Fruit fly (Drosophila melanogaster) whole organism, embryonic: Measurements from ENCODE around the gene Polr3G.
A peak's percentile ranks its signal among the peaks of the same experiment; 100 is the strongest.

Source experiments
- B-H2 ChIP-seq: fragments of 200-800 bp; sonication (Bioruptor generic); optimal IDR thresholded peaks from 2 replicates; lab custom pipeline; 2018; ENCODE audit warnings: missing biosample characterization, mild to moderate bottlenecking, missing genetic modification characterization
- BtbVII ChIP-seq: fragments of 200-800 bp; sonication (Bioruptor generic); optimal IDR thresholded peaks from 3 replicates; lab custom pipeline; 2017; ENCODE audit warnings: missing biosample characterization, mild to moderate bottlenecking, missing genetic modification characterization
- C15 ChIP-seq: fragments of 200-800 bp; sonication (Bioruptor generic); IDR thresholded peaks from 3 replicates; pipeline ENCODE4 v1.3.6; 2022; ENCODE audit warnings: missing biosample characterization, missing genetic modification characterization
- CG10209 ChIP-seq: fragments of 200-800 bp; sonication (Bioruptor generic); optimal IDR thresholded peaks from 3 replicates; lab custom pipeline; 2017; ENCODE audit warnings: missing biosample characterization, mild to moderate bottlenecking, missing genetic modification characterization, missing genetic modification reagents
- CG11456 ChIP-seq: fragments of 200-800 bp; sonication (Bioruptor generic); IDR thresholded peaks from 3 replicates; pipeline ENCODE4 v1.3.6; 2022; ENCODE audit warnings: missing biosample characterization, missing genetic modification characterization
- CG12659 ChIP-seq: fragments of 200-800 bp; sonication (Bioruptor generic); optimal IDR thresholded peaks from 3 replicates; lab custom pipeline; 2017; ENCODE audit warnings: mild to moderate bottlenecking, missing biosample characterization, missing genetic modification reagents, missing genetic modification characterization
- CG12769 ChIP-seq: fragments of 200-800 bp; sonication (Bioruptor generic); optimal IDR thresholded peaks from 2 replicates; lab custom pipeline; 2019; ENCODE audit warnings: missing biosample characterization, mild to moderate bottlenecking, missing genetic modification characterization, moderate library complexity
- CG13287 ChIP-seq: fragments of 200-800 bp; sonication (Bioruptor generic); IDR thresholded peaks from 2 replicates; pipeline ENCODE4 v1.3.6; 2022; ENCODE audit warnings: missing biosample characterization, missing genetic modification characterization; ENCODE audit not compliant: partially characterized antibody
- CG13424 ChIP-seq: fragments of 200-800 bp; sonication (Bioruptor generic); optimal IDR thresholded peaks from 2 replicates; lab custom pipeline; 2019; ENCODE audit warnings: missing biosample characterization, mild to moderate bottlenecking, missing genetic modification characterization, moderate library complexity
- CG13894 ChIP-seq: fragments of 200-800 bp; sonication (Bioruptor generic); optimal IDR thresholded peaks from 3 replicates; lab custom pipeline; 2018; ENCODE audit warnings: missing biosample characterization, mild to moderate bottlenecking, missing genetic modification characterization, moderate library complexity
- CG18599 ChIP-seq: fragments of 200-800 bp; sonication (Bioruptor generic); optimal IDR thresholded peaks from 3 replicates; lab custom pipeline; 2017; ENCODE audit warnings: missing biosample characterization, missing genetic modification characterization, mild to moderate bottlenecking, moderate library complexity, missing genetic modification reagents
- CG2199 ChIP-seq: fragments of 200-800 bp; sonication (Bioruptor generic); IDR thresholded peaks from 3 replicates; pipeline ENCODE4 v1.3.6; 2022; ENCODE audit warnings: missing biosample characterization, missing genetic modification characterization
- CG2712 ChIP-seq: fragments of 200-800 bp; optimal IDR thresholded peaks from 3 replicates; lab custom pipeline; 2019; ENCODE audit warnings: missing biosample characterization, mild to moderate bottlenecking, missing genetic modification characterization, moderate library complexity
- CG2889 ChIP-seq: fragments of 200-800 bp; sonication (Bioruptor generic); IDR thresholded peaks from 3 replicates; pipeline ENCODE4 v1.3.6; 2022; ENCODE audit warnings: missing biosample characterization, missing genetic modification characterization
- CG31365 ChIP-seq: fragments of 200-800 bp; sonication (Bioruptor generic); optimal IDR thresholded peaks from 2 replicates; lab custom pipeline; 2018; ENCODE audit warnings: missing biosample characterization, mild to moderate bottlenecking, missing genetic modification characterization
- CG3726 ChIP-seq: fragments of 200-800 bp; sonication (Bioruptor generic); IDR thresholded peaks from 3 replicates; pipeline ENCODE4, ENCODE4 v1.3.6; 2022; ENCODE audit warnings: missing biosample characterization, missing genetic modification characterization
- CG5953 ChIP-seq: fragments of 200-800 bp; sonication (Bioruptor generic); IDR thresholded peaks from 2 replicates; pipeline ENCODE4 v1.3.6; 2022; ENCODE audit warnings: missing biosample characterization, missing genetic modification characterization
- CG8281 ChIP-seq: fragments of 200-800 bp; sonication (Bioruptor generic); optimal IDR thresholded peaks from 2 replicates; lab custom pipeline; 2018; ENCODE audit warnings: missing biosample characterization, mild to moderate bottlenecking, missing genetic modification characterization, moderate library complexity
- CG8290 ChIP-seq, 3 experiments: fragments of 200-800 bp; sonication (Bioruptor generic); optimal IDR thresholded peaks; 2 replicates each; lab custom pipeline; 2016 to 2019; ENCODE audit warnings: missing biosample characterization in 3 of 3, missing genetic modification characterization in 3 of 3, mild to moderate bottlenecking in 2 of 3, moderate library complexity in 1 of 3
- CG8359 ChIP-seq: fragments of 200-800 bp; sonication (Bioruptor generic); optimal IDR thresholded peaks from 2 replicates; lab custom pipeline; 2017; ENCODE audit warnings: missing biosample characterization, mild to moderate bottlenecking, missing genetic modification characterization, borderline replicate concordance
- CG9817 ChIP-seq: fragments of 200-800 bp; sonication (Bioruptor generic); optimal IDR thresholded peaks from 2 replicates; lab custom pipeline; 2018; ENCODE audit warnings: missing biosample characterization, mild to moderate bottlenecking, missing genetic modification characterization, moderate library complexity
- Dad ChIP-seq: fragments of 200-800 bp; sonication (Bioruptor generic); optimal IDR thresholded peaks from 3 replicates; lab custom pipeline; 2016; ENCODE audit warnings: missing biosample characterization, missing genetic modification characterization
- Dref ChIP-seq: fragments of 200-800 bp; sonication (Bioruptor generic); IDR thresholded peaks from 2 replicates; pipeline ENCODE4 v1.3.6; 2022; ENCODE audit warnings: missing biosample characterization, missing genetic modification characterization
- Eip74EF ChIP-seq, 2 experiments: fragments of 200-800 bp in 1 of 2; fragments of >200 bp in 1 of 2; sonication (Bioruptor generic) in 1 of 2; optimal IDR thresholded peaks; 2 replicates each; lab custom pipeline; 2017 to 2019; ENCODE audit warnings: missing biosample characterization in 2 of 2, missing genetic modification characterization in 2 of 2, mild to moderate bottlenecking in 1 of 2, moderate library complexity in 1 of 2
- Hr78 ChIP-seq, 2 experiments: fragments of 200-800 bp in 1 of 2; fragments of >200 bp in 1 of 2; sonication (Bioruptor generic) in 1 of 2; optimal IDR thresholded peaks; 2 replicates each; lab custom pipeline; 2017 to 2019; ENCODE audit warnings: missing biosample characterization in 2 of 2, missing genetic modification characterization in 2 of 2, mild to moderate bottlenecking in 1 of 2, moderate library complexity in 1 of 2
- Lhr ChIP-seq: fragments of 200-800 bp; sonication (Bioruptor generic); optimal IDR thresholded peaks from 3 replicates; lab custom pipeline; 2017; ENCODE audit warnings: mild to moderate bottlenecking, missing biosample characterization, missing genetic modification reagents, missing genetic modification characterization
- Med ChIP-seq: fragments of 200-800 bp; sonication (Bioruptor generic); peaks from one replicate; lab custom pipeline; 2016; ENCODE audit warnings: missing biosample characterization, missing genetic modification characterization, mild to moderate bottlenecking, inconsistent platforms, moderate library complexity
- Meics ChIP-seq: fragments of 200-800 bp; sonication (Bioruptor generic); optimal IDR thresholded peaks from 2 replicates; lab custom pipeline; 2017; ENCODE audit warnings: missing biosample characterization, mild to moderate bottlenecking, missing genetic modification characterization
- NC2β ChIP-seq: fragments of 200-800 bp; sonication (Bioruptor generic); optimal IDR thresholded peaks from 2 replicates; lab custom pipeline; 2016; ENCODE audit warnings: missing biosample characterization, missing genetic modification characterization
- Pdp1 ChIP-seq, 2 experiments: fragments of 200-800 bp; sonication (Bioruptor generic); optimal IDR thresholded peaks; 3 replicates each; lab custom pipeline; 2016; ENCODE audit warnings: missing biosample characterization in 2 of 2, missing genetic modification characterization in 2 of 2, mild to moderate bottlenecking in 1 of 2, moderate library complexity in 1 of 2
- Ptx1 ChIP-seq: fragments of 200-800 bp; sonication (Bioruptor generic); IDR thresholded peaks from 2 replicates; pipeline ENCODE4 v1.3.6; 2022; ENCODE audit warnings: missing biosample characterization, missing genetic modification characterization
- Sox102F ChIP-seq: fragments of 200-800 bp; sonication (Bioruptor generic); optimal IDR thresholded peaks from 2 replicates; lab custom pipeline; 2018; ENCODE audit warnings: missing biosample characterization, mild to moderate bottlenecking, missing genetic modification characterization, moderate library complexity
- ara ChIP-seq: fragments of 200-800 bp; sonication (Bioruptor generic); IDR thresholded peaks from 2 replicates; pipeline ENCODE4 v1.3.6; 2022; ENCODE audit warnings: missing biosample characterization, missing genetic modification characterization
- chinmo ChIP-seq: fragments of 200-800 bp; sonication (Bioruptor generic); IDR thresholded peaks from 4 replicates; pipeline ENCODE4 v1.3.6; 2022; ENCODE audit warnings: missing biosample characterization, missing genetic modification characterization; ENCODE audit not compliant: partially characterized antibody
- chm ChIP-seq: fragments of 200-800 bp; sonication (Bioruptor generic); IDR thresholded peaks from 2 replicates; pipeline ENCODE4 v1.3.6; 2022; ENCODE audit warnings: missing biosample characterization, missing genetic modification characterization
- crol ChIP-seq: fragments of 200-800 bp; sonication (Bioruptor generic); IDR thresholded peaks from 2 replicates; pipeline ENCODE4 v1.3.6; 2022; ENCODE audit warnings: missing biosample characterization, missing genetic modification characterization
- disco-r ChIP-seq: fragments of 200-800 bp; sonication (Bioruptor generic); optimal IDR thresholded peaks from 2 replicates; lab custom pipeline; 2016; ENCODE audit warnings: missing biosample characterization, missing genetic modification characterization
- grn ChIP-seq: fragments of 200-800 bp; sonication (Bioruptor generic); optimal IDR thresholded peaks from 3 replicates; lab custom pipeline; 2017; ENCODE audit warnings: missing biosample characterization, missing genetic modification characterization
- kay ChIP-seq: fragments of 200-800 bp; sonication (Bioruptor generic); optimal IDR thresholded peaks from 2 replicates; lab custom pipeline; 2016; ENCODE audit warnings: missing biosample characterization, missing genetic modification characterization
- klu ChIP-seq: fragments of 200-800 bp; sonication (Bioruptor generic); IDR thresholded peaks from 2 replicates; pipeline ENCODE4 v1.3.6; 2022; ENCODE audit warnings: missing biosample characterization, missing genetic modification characterization
- kni ChIP-seq: fragments of 200-800 bp; sonication (Bioruptor generic); optimal IDR thresholded peaks from 3 replicates; lab custom pipeline; 2017; ENCODE audit warnings: mild to moderate bottlenecking, missing biosample characterization, missing genetic modification reagents, missing genetic modification characterization
- prd ChIP-seq, 3 experiments: fragments of >200 bp in 2 of 3; fragments of 200-800 bp in 1 of 3; sonication (Bioruptor generic) in 1 of 3; optimal IDR thresholded peaks in 2 of 3; IDR thresholded peaks in 1 of 3; 2 replicates in 2 of 3; 3 replicates in 1 of 3; pipeline versions ENCODE4 v1.3.6 to Lab custom; 2017 to 2022; ENCODE audit warnings: missing biosample characterization in 1 of 3, missing genetic modification characterization in 1 of 3
- pzg ChIP-seq: fragments of 200-800 bp; sonication (Bioruptor generic); optimal IDR thresholded peaks from 3 replicates; lab custom pipeline; 2018; ENCODE audit warnings: missing biosample characterization, mild to moderate bottlenecking, missing genetic modification characterization, moderate library complexity
- sc ChIP-seq, 3 experiments: fragments of >200 bp in 2 of 3; fragments of 200-800 bp in 1 of 3; sonication (Bioruptor generic) in 1 of 3; optimal IDR thresholded peaks; 2 replicates in 2 of 3; 3 replicates in 1 of 3; lab custom pipeline; 2017; ENCODE audit warnings: mild to moderate bottlenecking in 1 of 3, missing biosample characterization in 1 of 3, missing genetic modification characterization in 1 of 3, missing genetic modification reagents in 1 of 3
- sd ChIP-seq: fragments of 200-800 bp; sonication (Bioruptor generic); optimal IDR thresholded peaks from 3 replicates; lab custom pipeline; 2018; ENCODE audit warnings: missing biosample characterization, mild to moderate bottlenecking, missing genetic modification characterization, moderate library complexity
- sisA ChIP-seq: fragments of 200-800 bp; sonication (Bioruptor generic); IDR thresholded peaks from 2 replicates; pipeline ENCODE4 v1.3.6; 2022; ENCODE audit warnings: missing biosample characterization, missing genetic modification characterization
- tll ChIP-seq, 2 experiments: fragments of 200-800 bp in 1 of 2; fragments of >200 bp in 1 of 2; sonication (Bioruptor generic) in 1 of 2; optimal IDR thresholded peaks; 2 replicates each; lab custom pipeline; 2017 to 2019; ENCODE audit warnings: missing biosample characterization in 2 of 2, missing genetic modification characterization in 2 of 2, mild to moderate bottlenecking in 1 of 2, moderate library complexity in 1 of 2

Polr3G gene

dm6 chr3L:17430957-17431585 lies 4.1 kb upstream of the Polr3G start (continued):
- TF ChIP-seq Sox102F (GFP tag; lab: Kevin White, UChicago) (no peak), CG31365 (no peak), NC2β (no peak), CG18599 (GFP tag; lab: Kevin White, UChicago) (no peak), chm (no peak), C15 (GFP tag; lab: Robert Waterston, UW) (no peak), grn (GFP tag; lab: Kevin White, UChicago) (peak; percentile 51), CG2199 (no peak), CG11456 (GFP tag; lab: Robert Waterston, UW) (no peak), B-H2 (no peak), CG13424 (tag; lab: Kevin White, UChicago) (no peak), CG10209 (no peak), pzg (GFP tag; lab: Kevin White, UChicago) (no peak), CG2889 (GFP tag; lab: Robert Waterston, UW) (no peak), sisA (GFP tag; lab: Robert Waterston, UW) (no peak), Lhr (GFP tag; lab: Kevin White, UChicago) (no peak), CG9817 (tag; lab: Kevin White, UChicago) (peak; percentile 5), sc (optimal IDR thresholded peaks at IDR 0.05; lab: Kevin White, UChicago) (no peak), sc (GFP tag; optimal IDR thresholded peaks at IDR 0.05; lab: Kevin White, UChicago) (no peak), tll (GFP tag; optimal IDR thresholded peaks at IDR 0.05; lab: Kevin White, UChicago) (no peak), CG12659 (GFP tag; lab: Kevin White, UChicago) (no peak), ara (no peak), CG2712 (tag; lab: Kevin White, UChicago) (no peak), CG13287 (no peak), kni (no peak), Meics (GFP tag; lab: Kevin White, UChicago) (peak; percentile 20), CG8359 (GFP tag; lab: Kevin White, UChicago) (no peak)

dm6 chr3L:17430390-17430789 lies 3.5 kb upstream of the Polr3G start:
- TF ChIP-seq CG13894 (tag; lab: Kevin White, UChicago): peak; percentile 73
- 0 out of 2 replicates have a peak, but pooled peaks have one; percentile 22 for TF ChIP-seq CG5953
- TF ChIP-seq kay (GFP tag; lab: Kevin White, UChicago): peak; percentile 46
- no peak for TF ChIP-seq CG8281 (tag; lab: Kevin White, UChicago)
- TF ChIP-seq prd (optimal IDR thresholded peaks at IDR 0.05; lab: Kevin White, UChicago): no peak
- no peak for TF ChIP-seq prd (GFP tag; IDR thresholded peaks at IDR 0.05; lab: Robert Waterston, UW)
- TF ChIP-seq BtbVII (GFP tag; lab: Kevin White, UChicago): peak; percentile 8
- TF ChIP-seq chinmo (GFP tag; lab: Robert Waterston, UW): peak; percentile 87; the same call in 3 of the 4 replicates
- TF ChIP-seq Pdp1 (GFP tag; optimal IDR thresholded peaks at IDR 0.05; lab: Kevin White, UChicago): peak in 1 of 2 experiments; percentile 4
- TF ChIP-seq CG3726: no peak
- TF ChIP-seq Dad (GFP tag; lab: Kevin White, UChicago): no peak
- peak; percentile 61 for TF ChIP-seq sd (tag; lab: Kevin White, UChicago)
- TF ChIP-seq Med (GFP tag; lab: Kevin White, UChicago): peak; percentile 48
- TF ChIP-seq Ptx1 (GFP tag; lab: Robert Waterston, UW): no peak
- peak; percentile 95 for TF ChIP-seq CG12769
- peak; percentile 81 for TF ChIP-seq crol (GFP tag; lab: Robert Waterston, UW)
- peak; percentile 67 for TF ChIP-seq grn (GFP tag; lab: Kevin White, UChicago)
- TF ChIP-seq disco-r: no peak
- TF ChIP-seq Dref (GFP tag; lab: Robert Waterston, UW): no peak
- no peak for TF ChIP-seq CG8290 (GFP tag; optimal IDR thresholded peaks at IDR 0.05; lab: Kevin White, UChicago)
- peak in 1 of 2 experiments; percentile 70 for TF ChIP-seq CG8290 (tag; optimal IDR thresholded peaks at IDR 0.05; lab: Kevin White, UChicago)
- TF ChIP-seq Eip74EF (GFP tag; optimal IDR thresholded peaks at IDR 0.05; lab: Kevin White, UChicago): peak in 1 of 2 experiments; percentile 43
- TF ChIP-seq Hr78 (GFP tag; optimal IDR thresholded peaks at IDR 0.05; lab: Kevin White, UChicago): peak in 1 of 2 experiments; percentile 75
- no peak for TF ChIP-seq klu (GFP tag; lab: Robert Waterston, UW)
